Fruit fly (Drosophila melanogaster) whole organism, embryonic: Measurements from ENCODE around the gene CG17929.

Experiments
- B-H1 ChIP-seq: fragments of 200-800 bp; sonication (Bioruptor generic); IDR thresholded peaks from 3 replicates; pipeline ENCODE4 v1.3.6; 2022; ENCODE audit warnings: missing biosample characterization, missing genetic modification characterization
- B-H2 ChIP-seq: fragments of 200-800 bp; sonication (Bioruptor generic); optimal IDR thresholded peaks from 2 replicates; lab custom pipeline; 2018; ENCODE audit warnings: missing biosample characterization, mild to moderate bottlenecking, missing genetic modification characterization
- CG10431 ChIP-seq: fragments of 200-800 bp; sonication (Bioruptor generic); optimal IDR thresholded peaks from 3 replicates; lab custom pipeline; 2018; ENCODE audit warnings: missing biosample characterization, mild to moderate bottlenecking, missing genetic modification characterization
- CG10543 ChIP-seq: fragments of 200-800 bp; sonication (Bioruptor generic); optimal IDR thresholded peaks from 3 replicates; lab custom pipeline; 2017; ENCODE audit warnings: missing biosample characterization, mild to moderate bottlenecking, missing genetic modification characterization, moderate library complexity
- CG11504 ChIP-seq: fragments of 200-800 bp; sonication (Bioruptor generic); optimal IDR thresholded peaks from 3 replicates; lab custom pipeline; 2019; ENCODE audit warnings: missing biosample characterization, mild to moderate bottlenecking, missing genetic modification characterization, moderate library complexity
- CG12942 ChIP-seq: fragments of 200-800 bp; sonication (Bioruptor generic); optimal IDR thresholded peaks from 3 replicates; lab custom pipeline; 2016; ENCODE audit warnings: missing biosample characterization, missing genetic modification characterization
- CG13775 ChIP-seq: fragments of 200-800 bp; sonication (Bioruptor generic); optimal IDR thresholded peaks from 3 replicates; lab custom pipeline; 2017; ENCODE audit warnings: missing biosample characterization, mild to moderate bottlenecking, missing genetic modification characterization
- CG14860 ChIP-seq: fragments of 200-800 bp; sonication (Bioruptor generic); IDR thresholded peaks from 3 replicates; pipeline ENCODE4 v1.3.6; 2022; ENCODE audit warnings: missing biosample characterization, missing genetic modification characterization; ENCODE audit not compliant: partially characterized antibody
- CG15269 ChIP-seq: fragments of 200-800 bp; sonication (Bioruptor generic); optimal IDR thresholded peaks from 2 replicates; lab custom pipeline; 2018; ENCODE audit warnings: missing biosample characterization, mild to moderate bottlenecking, missing genetic modification characterization, moderate library complexity
- CG15514 ChIP-seq: fragments of 200-800 bp; sonication (Bioruptor generic); optimal IDR thresholded peaks from 3 replicates; lab custom pipeline; 2017; ENCODE audit warnings: missing biosample characterization, missing genetic modification characterization, mild to moderate bottlenecking, moderate library complexity, missing genetic modification reagents
- CG17361 ChIP-seq: fragments of 200-800 bp; sonication (Bioruptor generic); IDR thresholded peaks from 3 replicates; pipeline ENCODE4 v1.3.6; 2022; ENCODE audit warnings: missing biosample characterization, missing genetic modification characterization
- CG18011 ChIP-seq: fragments of 200-800 bp; sonication (Bioruptor generic); optimal IDR thresholded peaks from 2 replicates; lab custom pipeline; 2017; ENCODE audit warnings: missing biosample characterization, missing genetic modification characterization, mild to moderate bottlenecking, moderate library complexity, missing genotype
- CG18262 ChIP-seq: fragments of 200-800 bp; optimal IDR thresholded peaks from 3 replicates; lab custom pipeline; 2019; ENCODE audit warnings: missing biosample characterization, mild to moderate bottlenecking, missing genetic modification characterization, moderate library complexity
- CG2120 ChIP-seq: fragments of 200-800 bp; sonication (Bioruptor generic); optimal IDR thresholded peaks from 3 replicates; lab custom pipeline; 2016; ENCODE audit warnings: missing biosample characterization, missing genetic modification characterization
- CG2889 ChIP-seq: fragments of 200-800 bp; sonication (Bioruptor generic); IDR thresholded peaks from 3 replicates; pipeline ENCODE4 v1.3.6; 2022; ENCODE audit warnings: missing biosample characterization, missing genetic modification characterization
- CG33557 ChIP-seq: fragments of 200-800 bp; sonication (Bioruptor generic); optimal IDR thresholded peaks from 2 replicates; lab custom pipeline; 2019; ENCODE audit warnings: missing biosample characterization, mild to moderate bottlenecking, missing genetic modification characterization, moderate library complexity
- CG3838 ChIP-seq: fragments of 200-800 bp; sonication (Bioruptor generic); optimal IDR thresholded peaks from 3 replicates; lab custom pipeline; 2016; ENCODE audit warnings: missing biosample characterization, missing genetic modification characterization
- CG3995 ChIP-seq: fragments of 200-800 bp; sonication (Bioruptor generic); optimal IDR thresholded peaks from 3 replicates; lab custom pipeline; 2016; ENCODE audit warnings: missing biosample characterization, missing genetic modification characterization
- CG4360 ChIP-seq: fragments of 200-800 bp; sonication (Bioruptor generic); IDR thresholded peaks from 2 replicates; pipeline ENCODE4 v1.3.6; 2022; ENCODE audit warnings: missing biosample characterization, missing genetic modification characterization
- CG4404 ChIP-seq: fragments of 200-800 bp; sonication (Bioruptor generic); IDR thresholded peaks from 2 replicates; pipeline ENCODE4 v1.3.6; 2022; ENCODE audit warnings: missing biosample characterization, missing genetic modification characterization
- CG5245 ChIP-seq: fragments of 200-800 bp; sonication (Bioruptor generic); optimal IDR thresholded peaks from 3 replicates; lab custom pipeline; 2016; ENCODE audit warnings: missing biosample characterization, missing genetic modification characterization
- CG7786 ChIP-seq: fragments of 200-800 bp; sonication (Bioruptor generic); optimal IDR thresholded peaks from 2 replicates; lab custom pipeline; 2016; ENCODE audit warnings: missing biosample characterization, missing genetic modification characterization
- CG7987 ChIP-seq: fragments of 200-800 bp; sonication (Bioruptor generic); optimal IDR thresholded peaks from 2 replicates; lab custom pipeline; 2018; ENCODE audit warnings: missing biosample characterization, mild to moderate bottlenecking, missing genetic modification characterization, moderate library complexity
- CkIIα-i1 ChIP-seq: fragments of 200-800 bp; sonication (Bioruptor generic); IDR thresholded peaks from 2 replicates; pipeline ENCODE4 v1.3.6; 2022; ENCODE audit warnings: missing biosample characterization, missing genetic modification characterization
- CoRest ChIP-seq: fragments of 200-800 bp; sonication (Bioruptor generic); optimal IDR thresholded peaks from 3 replicates; lab custom pipeline; 2018; ENCODE audit warnings: missing biosample characterization, mild to moderate bottlenecking, missing genetic modification characterization, moderate library complexity
- Dbx ChIP-seq: fragments of 200-800 bp; sonication (Bioruptor generic); IDR thresholded peaks from 3 replicates; pipeline ENCODE4 v1.3.6; 2022; ENCODE audit warnings: missing biosample characterization, missing genetic modification characterization
- Ets97D ChIP-seq: fragments of 200-800 bp; sonication (Bioruptor generic); optimal IDR thresholded peaks from 3 replicates; lab custom pipeline; 2016; ENCODE audit warnings: missing biosample characterization, missing genetic modification characterization
- Lpt ChIP-seq: fragments of >200 bp; optimal IDR thresholded peaks from 2 replicates; lab custom pipeline; 2018; ENCODE audit warnings: missing biosample characterization, missing genetic modification characterization
- MBD-R2 ChIP-seq: fragments of 200-800 bp; sonication (Bioruptor generic); IDR thresholded peaks from 2 replicates; pipeline ENCODE4 v1.3.6; 2022; ENCODE audit warnings: missing biosample characterization, missing genetic modification characterization
- Neu2 ChIP-seq: fragments of 200-800 bp; sonication (Bioruptor generic); optimal IDR thresholded peaks from 3 replicates; lab custom pipeline; 2016; ENCODE audit warnings: missing biosample characterization, missing genetic modification characterization, borderline replicate concordance
- Oli ChIP-seq: fragments of 200-800 bp; sonication (Bioruptor generic); optimal IDR thresholded peaks from 2 replicates; lab custom pipeline; 2018; ENCODE audit warnings: missing biosample characterization, mild to moderate bottlenecking, missing genetic modification characterization, moderate library complexity
- Ravus ChIP-seq: fragments of 200-800 bp; sonication (Bioruptor generic); IDR thresholded peaks from 2 replicates; pipeline ENCODE4 v1.3.6; 2022; ENCODE audit warnings: missing biosample characterization, missing genetic modification characterization
- Sox102F ChIP-seq: fragments of 200-800 bp; sonication (Bioruptor generic); optimal IDR thresholded peaks from 2 replicates; lab custom pipeline; 2018; ENCODE audit warnings: missing biosample characterization, mild to moderate bottlenecking, missing genetic modification characterization, moderate library complexity
- Tbp ChIP-seq: fragments of >200 bp; optimal IDR thresholded peaks from 2 replicates; lab custom pipeline; 2018; ENCODE audit warnings: missing biosample characterization, missing genetic modification characterization
- Usf ChIP-seq: fragments of 200-800 bp; sonication (Bioruptor generic); optimal IDR thresholded peaks from 2 replicates; lab custom pipeline; 2017; ENCODE audit warnings: missing genotype, missing biosample characterization, missing genetic modification characterization
- dan ChIP-seq: fragments of 200-800 bp; sonication (Bioruptor generic); IDR thresholded peaks from 2 replicates; pipeline ENCODE4 v1.3.6; 2022; ENCODE audit warnings: missing biosample characterization, missing genetic modification characterization
- exex ChIP-seq: fragments of 200-800 bp; sonication (Bioruptor generic); optimal IDR thresholded peaks from 4 replicates; lab custom pipeline; 2018; ENCODE audit warnings: missing biosample characterization, mild to moderate bottlenecking, missing genetic modification characterization, moderate library complexity
- gcm2 ChIP-seq: fragments of 200-800 bp; sonication (Bioruptor generic); optimal IDR thresholded peaks from 2 replicates; lab custom pipeline; 2016; ENCODE audit warnings: missing biosample characterization, missing genetic modification characterization
- grn ChIP-seq: fragments of 200-800 bp; sonication (Bioruptor generic); optimal IDR thresholded peaks from 3 replicates; lab custom pipeline; 2017; ENCODE audit warnings: missing biosample characterization, missing genetic modification characterization
- kah ChIP-seq: fragments of 200-800 bp; sonication (Bioruptor generic); optimal IDR thresholded peaks from 2 replicates; lab custom pipeline; 2018; ENCODE audit warnings: missing biosample characterization, mild to moderate bottlenecking, missing genetic modification characterization
- kay ChIP-seq: fragments of 200-800 bp; sonication (Bioruptor generic); optimal IDR thresholded peaks from 2 replicates; lab custom pipeline; 2016; ENCODE audit warnings: missing biosample characterization, missing genetic modification characterization
- lilli ChIP-seq: fragments of 200-800 bp; sonication (Bioruptor generic); optimal IDR thresholded peaks from 3 replicates; lab custom pipeline; 2016; ENCODE audit warnings: missing biosample characterization, missing genetic modification characterization
- oc ChIP-seq: fragments of 200-800 bp; sonication (Bioruptor generic); optimal IDR thresholded peaks from 2 replicates; lab custom pipeline; 2018; ENCODE audit warnings: missing biosample characterization, mild to moderate bottlenecking, missing genetic modification characterization, moderate library complexity
- sens ChIP-seq: fragments of 200-800 bp; sonication (Bioruptor generic); peaks from one replicate; lab custom pipeline; 2016; ENCODE audit warnings: missing biosample characterization, missing genetic modification characterization
- slbo ChIP-seq: fragments of 200-800 bp; sonication (Bioruptor generic); IDR thresholded peaks from 2 replicates; pipeline ENCODE4 v1.3.6; 2022; ENCODE audit warnings: missing biosample characterization, missing genetic modification characterization
- trem ChIP-seq: fragments of 200-800 bp; optimal IDR thresholded peaks from 3 replicates; lab custom pipeline; 2019; ENCODE audit warnings: missing biosample characterization, mild to moderate bottlenecking, missing genetic modification characterization, moderate library complexity
- tup ChIP-seq: fragments of 200-800 bp; sonication (Bioruptor generic); optimal IDR thresholded peaks from 2 replicates; lab custom pipeline; 2016; ENCODE audit warnings: missing biosample characterization, mild to moderate bottlenecking, missing genetic modification characterization, moderate library complexity
- unpg ChIP-seq: fragments of 200-800 bp; sonication (Bioruptor generic); optimal IDR thresholded peaks from 3 replicates; lab custom pipeline; 2018; ENCODE audit warnings: missing biosample characterization, mild to moderate bottlenecking, missing genetic modification characterization, moderate library complexity
- zen ChIP-seq: fragments of 200-800 bp; sonication (Bioruptor generic); optimal IDR thresholded peaks from 3 replicates; lab custom pipeline; 2018; ENCODE audit warnings: missing biosample characterization, mild to moderate bottlenecking, missing genetic modification characterization, moderate library complexity
- zen2 ChIP-seq: fragments of 200-800 bp; sonication (Bioruptor generic); IDR thresholded peaks from 3 replicates; pipeline ENCODE4 v1.3.6; 2022; ENCODE audit warnings: missing biosample characterization, missing genetic modification characterization; ENCODE audit not compliant: partially characterized antibody
- zfh1 ChIP-seq: fragments of 200-800 bp; sonication (Bioruptor generic); IDR thresholded peaks from 3 replicates; pipeline ENCODE4 v1.3.6; 2022; ENCODE audit warnings: missing biosample characterization, missing genetic modification characterization

CG17929 gene

DNA sequence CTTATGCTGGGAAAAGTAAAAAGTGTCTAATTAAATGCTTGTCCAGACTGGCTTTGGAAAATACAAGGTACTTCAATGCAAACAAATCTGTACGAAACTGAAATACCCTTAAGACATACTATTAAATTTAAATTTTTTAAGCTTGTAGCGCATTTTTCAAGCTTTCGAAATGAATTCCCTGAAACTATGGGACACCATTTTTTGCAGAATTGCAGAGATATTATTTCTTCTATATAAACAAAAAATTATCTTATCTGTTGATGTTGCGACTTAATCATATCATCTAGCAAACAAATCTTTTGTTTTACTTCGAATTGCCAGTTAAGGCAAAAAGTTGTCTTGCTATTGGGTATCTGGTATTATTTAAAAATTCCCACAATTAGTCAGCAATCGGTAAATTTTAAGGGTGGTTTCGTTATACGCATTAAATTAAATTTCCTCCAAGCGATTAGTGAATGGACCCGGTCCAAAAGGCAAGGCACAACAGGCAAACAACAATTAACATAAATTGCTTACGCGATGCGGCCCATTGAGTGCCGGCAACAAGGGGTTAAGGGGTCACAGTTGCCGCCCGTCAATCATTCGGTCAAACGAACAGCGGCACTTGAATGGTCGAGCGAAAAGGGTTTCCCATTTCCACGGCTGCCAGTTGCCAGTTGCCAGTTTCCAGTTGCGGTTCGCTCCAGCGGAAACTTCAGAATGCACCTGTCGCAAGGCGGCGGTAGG lies 11.2 kb downstream of the CG17929 start (continued):
- no peak for TF ChIP-seq CG2889 (GFP tag; lab: Robert Waterston, UW)
- no peak for TF ChIP-seq CG18011
- TF ChIP-seq CoRest (tag; lab: Kevin White, UChicago), result peak; percentile 14
- TF ChIP-seq zfh1 (GFP tag; lab: Robert Waterston, UW), result no peak
- no peak for TF ChIP-seq CG3995
- TF ChIP-seq CG33557, result no peak
- peak; percentile 2 for TF ChIP-seq sens (GFP tag; lab: Kevin White, UChicago)
- peak; percentile 35; the same call in 1 of the 3 replicates for TF ChIP-seq CG17361 (GFP tag; lab: Robert Waterston, UW)
- TF ChIP-seq CkIIα-i1 (GFP tag; lab: Robert Waterston, UW), result no peak
- TF ChIP-seq lilli (GFP tag; lab: Kevin White, UChicago), result no peak
- TF ChIP-seq trem, result no peak
- TF ChIP-seq CG3838 (GFP tag; lab: Kevin White, UChicago), result no peak
- TF ChIP-seq Ravus (GFP tag; lab: Robert Waterston, UW), result no peak
- no peak for TF ChIP-seq CG4404 (GFP tag; lab: Robert Waterston, UW)
- TF ChIP-seq B-H1, result no peak
- TF ChIP-seq unpg (GFP tag; lab: Kevin White, UChicago), result no peak
- no peak for TF ChIP-seq Tbp (GFP tag; lab: Kevin White, UChicago)
- TF ChIP-seq gcm2, result no peak
- TF ChIP-seq Usf, result no peak
- TF ChIP-seq CG18262 (tag; lab: Kevin White, UChicago), result peak; percentile 43
- TF ChIP-seq CG15269 (tag; lab: Kevin White, UChicago), result no peak
- no peak for TF ChIP-seq CG10431 (GFP tag; lab: Kevin White, UChicago)
- no peak for TF ChIP-seq CG7987 (GFP tag; lab: Kevin White, UChicago)
- no peak for TF ChIP-seq kah (GFP tag; lab: Kevin White, UChicago)
- TF ChIP-seq kay (GFP tag; lab: Kevin White, UChicago), result no peak
- no peak for TF ChIP-seq tup (GFP tag; lab: Kevin White, UChicago)
- no peak for TF ChIP-seq dan
- no peak for TF ChIP-seq B-H2
- TF ChIP-seq CG13775 (GFP tag; lab: Kevin White, UChicago), result no peak
- TF ChIP-seq grn (GFP tag; lab: Kevin White, UChicago), result peak; percentile 85
- TF ChIP-seq Neu2 (GFP tag; lab: Kevin White, UChicago), result no peak
- TF ChIP-seq CG4360 (GFP tag; lab: Robert Waterston, UW), result 0 out of 2 replicates have a peak, but pooled peaks have one; percentile 18
- TF ChIP-seq CG14860, result no peak
- no peak for TF ChIP-seq Dbx (GFP tag; lab: Robert Waterston, UW)
- TF ChIP-seq Oli, result peak; percentile 7
- TF ChIP-seq oc (tag; lab: Kevin White, UChicago), result no peak
- TF ChIP-seq Ets97D (GFP tag; lab: Kevin White, UChicago), result no peak
- peak; percentile 42 for TF ChIP-seq CG11504 (tag; lab: Kevin White, UChicago)
- no peak for TF ChIP-seq CG15514 (GFP tag; lab: Kevin White, UChicago)
- no peak for TF ChIP-seq CG2120 (GFP tag; lab: Kevin White, UChicago)
- TF ChIP-seq Sox102F (GFP tag; lab: Kevin White, UChicago), result peak; percentile 23
- TF ChIP-seq CG5245 (GFP tag; lab: Kevin White, UChicago), result no peak
- TF ChIP-seq exex (tag; lab: Kevin White, UChicago), result no peak
- no peak for TF ChIP-seq MBD-R2 (GFP tag; lab: Robert Waterston, UW)
- TF ChIP-seq slbo (GFP tag; lab: Robert Waterston, UW), result no peak
- TF ChIP-seq Lpt (GFP tag; lab: Kevin White, UChicago), result no peak
- TF ChIP-seq CG12942 (GFP tag; lab: Kevin White, UChicago), result no peak
- no peak for TF ChIP-seq CG10543
- TF ChIP-seq CG7786 (GFP tag; lab: Kevin White, UChicago), result no peak
- TF ChIP-seq zen2 (GFP tag; lab: Robert Waterston, UW), result no peak
- TF ChIP-seq zen, result no peak
